Worm (Caenorhabditis elegans) whole organism, mixed stage, embryonic: Measurements from ENCODE around the gene rpl-29.

Experiments used
- bed-3 ChIP-seq: fragments of 200-800 bp; sonication (Bioruptor generic); optimal IDR thresholded peaks from 3 replicates; lab custom pipeline; 2018; ENCODE audit warnings: mild to moderate bottlenecking, missing genetic modification characterization, moderate library complexity, missing compliant biosample characterization
- blmp-1 ChIP-seq: fragments of 150-350 bp; optimal IDR thresholded peaks from 2 replicates; lab custom pipeline; 2014; ENCODE audit warnings: missing biosample characterization, missing genetic modification characterization
- ceh-39 ChIP-seq: fragments of 150-350 bp; optimal IDR thresholded peaks from 2 replicates; lab custom pipeline; 2014; ENCODE audit warnings: missing biosample characterization, missing genetic modification characterization
- ceh-43 ChIP-seq: fragments of 200-800 bp; sonication (Bioruptor generic); optimal IDR thresholded peaks from 2 replicates; lab custom pipeline; 2018; ENCODE audit warnings: mild to moderate bottlenecking, missing genetic modification characterization, moderate library complexity, missing compliant biosample characterization
- ceh-83 ChIP-seq: fragments of 200-800 bp; sonication (Bioruptor generic); optimal IDR thresholded peaks from 2 replicates; lab custom pipeline; 2018; ENCODE audit warnings: mild to moderate bottlenecking, missing genetic modification characterization, missing compliant biosample characterization
- ces-1 ChIP-seq: fragments of 150-350 bp; optimal IDR thresholded peaks from 2 replicates; lab custom pipeline; 2014; ENCODE audit warnings: missing biosample characterization, missing genetic modification reagents, missing genetic modification characterization
- elt-1 ChIP-seq: sonication (generic microtip); optimal IDR thresholded peaks from 2 replicates; lab custom pipeline; 2017; ENCODE audit warnings: missing genetic modification characterization, mild to moderate bottlenecking, missing compliant biosample characterization, antibody characterized with exemption, moderate library complexity, borderline replicate concordance; ENCODE audit not compliant: insufficient read depth
- elt-3 ChIP-seq: fragments of 150-350 bp; optimal IDR thresholded peaks from 2 replicates; lab custom pipeline; 2014; ENCODE audit warnings: missing biosample characterization, missing genetic modification characterization
- flh-1 ChIP-seq: fragments of 200-800 bp; sonication (Bioruptor generic); optimal IDR thresholded peaks from 2 replicates; lab custom pipeline; 2018; ENCODE audit warnings: mild to moderate bottlenecking, missing genetic modification characterization, moderate library complexity, missing compliant biosample characterization
- ham-2 ChIP-seq: fragments of 200-800 bp; sonication (Bioruptor generic); optimal IDR thresholded peaks from 2 replicates; lab custom pipeline; 2018; ENCODE audit warnings: mild to moderate bottlenecking, missing genetic modification characterization, missing compliant biosample characterization
- hlh-1 ChIP-seq: fragments of 150-350 bp; optimal IDR thresholded peaks from 2 replicates; lab custom pipeline; 2014; ENCODE audit warnings: missing biosample characterization, missing genetic modification reagents, missing genetic modification characterization
- lin-32 ChIP-seq: fragments of 200-800 bp; sonication (Bioruptor generic); optimal IDR thresholded peaks from 2 replicates; lab custom pipeline; 2018; ENCODE audit warnings: mild to moderate bottlenecking, missing genetic modification characterization, missing compliant biosample characterization
- lsy-2 ChIP-seq: fragments of 150-350 bp; optimal IDR thresholded peaks from 2 replicates; lab custom pipeline; 2014; ENCODE audit warnings: missing biosample characterization, missing genetic modification characterization
- mab-5 ChIP-seq: fragments of 150-350 bp; optimal IDR thresholded peaks from 2 replicates; lab custom pipeline; 2014; ENCODE audit warnings: missing biosample characterization, missing genetic modification characterization
- mls-2 ChIP-seq: sonication (generic microtip); optimal IDR thresholded peaks from 2 replicates; lab custom pipeline; 2016; ENCODE audit warnings: mild to moderate bottlenecking, missing genetic modification characterization, moderate library complexity, missing compliant biosample characterization
- nhr-12 ChIP-seq: fragments of 150-350 bp; optimal IDR thresholded peaks from 2 replicates; lab custom pipeline; 2014; ENCODE audit warnings: missing biosample characterization, missing genetic modification characterization
- nhr-2 ChIP-seq: fragments of 150-350 bp; optimal IDR thresholded peaks from 2 replicates; lab custom pipeline; 2014; ENCODE audit warnings: missing biosample characterization, missing genetic modification characterization
- nhr-237 ChIP-seq: fragments of 150-350 bp; optimal IDR thresholded peaks from 2 replicates; lab custom pipeline; 2014; ENCODE audit warnings: missing biosample characterization, missing genetic modification characterization
- nhr-28 ChIP-seq: fragments of 150-350 bp; optimal IDR thresholded peaks from 2 replicates; lab custom pipeline; 2014; ENCODE audit warnings: missing biosample characterization, missing genetic modification characterization
- nhr-76 ChIP-seq: sonication (generic microtip); optimal IDR thresholded peaks from 2 replicates; lab custom pipeline; 2017; ENCODE audit warnings: missing biosample characterization, missing genetic modification characterization
- pha-4 ChIP-seq: fragments of 150-350 bp; optimal IDR thresholded peaks from 2 replicates; lab custom pipeline; 2018; ENCODE audit warnings: missing biosample characterization, missing genetic modification reagents, missing genetic modification characterization
- snpc-4 ChIP-seq: fragments of 150-350 bp; optimal IDR thresholded peaks from 2 replicates; lab custom pipeline; 2014; ENCODE audit warnings: missing biosample characterization, missing genetic modification characterization
- sptf-1 ChIP-seq: sonication (generic microtip); optimal IDR thresholded peaks from 2 replicates; lab custom pipeline; 2017; ENCODE audit warnings: mild to moderate bottlenecking, missing genetic modification characterization, moderate library complexity, missing compliant biosample characterization
- tbx-8 ChIP-seq: fragments of 200-800 bp; sonication (Bioruptor generic); optimal IDR thresholded peaks from 2 replicates; lab custom pipeline; 2018; ENCODE audit warnings: mild to moderate bottlenecking, missing genetic modification characterization, moderate library complexity, missing compliant biosample characterization
- unc-120 ChIP-seq: sonication (generic microtip); optimal IDR thresholded peaks from 2 replicates; lab custom pipeline; 2017; ENCODE audit warnings: missing genetic modification characterization, missing compliant biosample characterization; ENCODE audit not compliant: poor library complexity, severe bottlenecking
- unc-39 ChIP-seq: fragments of 150-350 bp; optimal IDR thresholded peaks from 2 replicates; lab custom pipeline; 2014; ENCODE audit warnings: missing biosample characterization, missing genetic modification characterization
- zip-8 ChIP-seq: fragments of 150-350 bp; optimal IDR thresholded peaks from 2 replicates; lab custom pipeline; 2014; ENCODE audit warnings: missing biosample characterization, missing genetic modification characterization
- ztf-11 ChIP-seq: fragments of 150-350 bp; optimal IDR thresholded peaks from 2 replicates; lab custom pipeline; 2014; ENCODE audit warnings: missing biosample characterization, missing genetic modification characterization

The rpl-29 gene

ce11 chrIV:13912929-13913328 lies 30.9 kb downstream of the rpl-29 start, which contains the start of gene Y37A1A.2:
Gene Y37A1A.2 (minus strand): TSS chrIV:13913029.
- TF ChIP-seq ham-2 (GFP tag; lab: Kevin White, UChicago) (no peak), ceh-39 (tag; lab: Kevin White, UChicago) (no peak), ceh-83 (no peak), ztf-11 (tag; lab: Kevin White, UChicago) (no peak), tbx-8 (GFP tag; lab: Kevin White, UChicago) (no peak), nhr-28 (tag; lab: Kevin White, UChicago) (no peak), unc-39 (tag; lab: Kevin White, UChicago) (no peak), elt-1 (tag; lab: Kevin White, UChicago) (no peak), ceh-43 (GFP tag; lab: Kevin White, UChicago) (no peak), sptf-1 (tag; lab: Kevin White, UChicago) (no peak), nhr-2 (tag; lab: Kevin White, UChicago) (no peak), ces-1 (no peak), mls-2 (tag; lab: Kevin White, UChicago) (no peak), nhr-237 (no peak), lsy-2 (no peak), nhr-76 (tag; lab: Kevin White, UChicago) (no peak), bed-3 (no peak), unc-120 (no peak), nhr-12 (tag; lab: Kevin White, UChicago) (no peak), snpc-4 (no peak)
- TF ChIP-seq, all 35 proteins: peak for 0

- TF ChIP-seq mls-2 (tag; lab: Kevin White, UChicago) (no peak), elt-3 (peak; percentile 95), nhr-2 (tag; lab: Kevin White, UChicago) (peak; percentile 17), lin-32 (GFP tag; lab: Kevin White, UChicago) (no peak), mab-5 (tag; lab: Kevin White, UChicago) (no peak), zip-8 (tag; lab: Kevin White, UChicago) (no peak), elt-1 (tag; lab: Kevin White, UChicago) (peak; percentile 89), hlh-1 (tag; lab: Kevin White, UChicago) (no peak), nhr-237 (no peak), pha-4 (tag; lab: Kevin White, UChicago) (peak; percentile 9), snpc-4 (no peak), ceh-83 (no peak), nhr-12 (tag; lab: Kevin White, UChicago) (no peak), nhr-76 (tag; lab: Kevin White, UChicago) (no peak), tbx-8 (GFP tag; lab: Kevin White, UChicago) (no peak), flh-1 (GFP tag; lab: Kevin White, UChicago) (no peak), blmp-1 (no peak), lsy-2 (peak; percentile 5), unc-120 (no peak)
Observed at ce11 chrIV:13919207-13919759, 37.3 kb downstream of the rpl-29 start.

- TF ChIP-seq elt-1 (tag; lab: Kevin White, UChicago): no peak
- no peak for TF ChIP-seq zip-8 (tag; lab: Kevin White, UChicago)
- TF ChIP-seq ces-1: no peak
- no peak for TF ChIP-seq sptf-1 (tag; lab: Kevin White, UChicago)
- no peak for TF ChIP-seq elt-3
Observed at ce11 chrIV:13927641-13928040, 45.6 kb downstream of the rpl-29 start.
